Fruit fly (Drosophila melanogaster): ENCODE data around the gene Snoo.
"Not testable (repeated sequence)": the region's sequence is repeated elsewhere in the genome, so short reads cannot be mapped to it uniquely, and the experiment has no call there.

Snoo gene

DNA sequence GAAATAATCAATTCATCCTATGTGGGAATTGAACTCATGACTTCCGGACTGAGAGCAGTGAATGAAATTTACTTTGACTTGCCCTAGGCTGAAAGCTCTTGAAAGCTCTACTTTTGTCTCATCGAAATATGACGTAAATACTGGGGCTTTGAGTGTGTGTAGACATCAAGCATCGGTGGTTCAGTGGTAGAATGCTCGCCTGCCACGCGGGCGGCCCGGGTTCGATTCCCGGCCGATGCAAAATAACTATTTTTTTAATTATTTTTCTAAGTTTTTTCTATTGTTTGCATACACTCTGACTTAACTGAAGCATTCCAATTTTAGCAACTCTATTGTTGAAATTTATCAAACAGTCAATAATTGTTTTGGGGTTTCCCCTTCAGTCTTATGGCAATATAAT, 111.3 kb downstream of the Snoo start:
- TF ChIP-seq CG17801 (GFP tag; optimal IDR thresholded peaks at IDR 0.05; ENCODE audit: partially characterized antibody): no peak

DNA sequence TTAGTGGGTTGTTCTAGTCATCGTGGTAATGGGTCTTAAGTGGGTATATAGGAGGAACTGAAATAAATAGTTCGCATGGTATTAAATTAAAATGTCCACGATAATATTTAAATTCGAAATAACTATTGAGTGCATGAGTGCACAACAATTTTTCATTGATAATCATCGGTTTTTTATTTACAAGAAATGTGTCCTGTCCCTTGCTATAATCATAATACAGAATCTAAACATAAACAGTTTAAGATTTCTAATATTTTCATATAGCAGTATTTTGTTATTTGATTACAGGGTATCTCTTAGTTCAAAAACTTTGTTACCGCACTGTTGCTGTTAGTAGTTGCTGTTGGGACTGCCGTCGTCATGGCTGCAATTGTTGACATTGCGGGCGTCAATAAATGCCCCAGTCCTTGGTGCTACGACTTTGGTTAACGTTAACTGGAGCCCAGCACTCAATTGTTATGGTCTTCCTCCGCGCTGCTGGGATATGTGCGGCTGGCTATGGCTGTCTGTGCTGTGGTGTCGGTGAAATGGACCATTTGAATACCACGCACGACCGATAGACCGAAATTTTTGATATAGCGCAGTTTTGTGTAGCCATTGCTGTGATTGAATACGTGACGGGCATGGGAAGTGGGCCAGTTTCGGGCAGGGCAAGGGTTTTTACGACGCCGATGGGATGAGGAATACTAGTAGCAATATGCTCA, 112.0 kb downstream of the Snoo start:
- no peak for TF ChIP-seq CG17801 (GFP tag; optimal IDR thresholded peaks at IDR 0.05; ENCODE audit: partially characterized antibody)

DNA sequence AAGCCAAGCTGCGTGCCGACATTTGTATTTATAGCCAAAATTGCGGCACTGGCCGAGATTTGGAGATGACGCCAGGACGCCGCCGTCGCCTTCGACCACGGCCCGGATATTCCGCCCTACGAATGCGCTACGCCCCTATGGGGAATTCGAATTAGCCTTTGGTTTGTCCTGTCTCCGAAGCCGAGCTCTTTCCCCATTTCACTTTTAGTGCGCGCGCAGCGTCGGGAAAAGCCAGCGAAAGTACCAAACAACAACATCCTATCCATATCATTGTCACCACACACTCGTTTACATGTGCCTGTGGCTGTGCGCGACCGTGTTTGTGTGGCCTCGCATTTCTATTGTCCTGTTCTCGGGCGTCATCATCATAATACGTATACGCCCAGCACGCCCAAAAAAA, 112.7 kb downstream of the Snoo start, which contains the start of gene Proc:
Gene Proc, minus strand, starts transcription at position 101 of the 400 bp plus-strand sequence.
- no peak for TF ChIP-seq CG17801 (GFP tag; optimal IDR thresholded peaks at IDR 0.05; ENCODE audit: partially characterized antibody)

DNA sequence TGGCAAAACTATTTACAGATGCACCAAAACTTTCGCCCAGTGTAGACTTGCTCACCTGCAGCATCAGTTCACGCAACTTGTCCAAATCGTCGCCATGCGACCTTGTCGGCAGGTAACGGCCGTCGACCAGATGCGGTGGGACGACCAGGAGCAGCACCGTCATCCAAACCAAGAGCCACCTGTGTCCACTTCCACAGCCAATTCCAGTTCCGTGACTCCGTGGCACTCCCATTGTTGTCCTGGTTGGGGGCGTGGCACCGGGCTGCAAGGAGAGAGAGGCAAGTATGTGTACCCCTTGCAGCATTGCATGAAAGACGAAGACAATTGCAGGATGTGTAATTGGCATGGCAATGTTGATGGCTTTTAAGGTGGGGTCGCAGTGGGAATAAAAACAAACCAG, 113.8 kb downstream of the Snoo start:
- no peak for TF ChIP-seq CG17801 (GFP tag; optimal IDR thresholded peaks at IDR 0.05; ENCODE audit: partially characterized antibody)

DNA sequence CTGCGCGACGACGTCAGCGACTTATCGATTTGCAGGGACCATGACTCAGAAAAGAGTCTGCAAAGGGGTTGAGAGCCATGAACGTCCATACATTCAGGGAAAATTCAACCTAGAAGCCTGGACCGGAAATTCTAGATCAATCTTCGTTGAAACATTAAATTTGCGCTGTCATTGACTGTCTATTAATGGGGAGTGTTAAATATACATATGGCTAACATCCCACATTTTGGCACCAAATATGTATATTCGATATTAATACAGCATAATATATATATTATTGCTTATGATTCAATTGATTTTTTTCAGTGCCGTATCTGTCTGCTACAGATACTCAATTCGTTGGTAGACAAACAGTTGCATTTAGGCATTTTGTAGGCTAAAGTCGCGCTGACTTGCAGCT, 115.4 kb downstream of the Snoo start:
- TF ChIP-seq CG17801 (GFP tag; optimal IDR thresholded peaks at IDR 0.05; ENCODE audit: partially characterized antibody): no peak

DNA sequence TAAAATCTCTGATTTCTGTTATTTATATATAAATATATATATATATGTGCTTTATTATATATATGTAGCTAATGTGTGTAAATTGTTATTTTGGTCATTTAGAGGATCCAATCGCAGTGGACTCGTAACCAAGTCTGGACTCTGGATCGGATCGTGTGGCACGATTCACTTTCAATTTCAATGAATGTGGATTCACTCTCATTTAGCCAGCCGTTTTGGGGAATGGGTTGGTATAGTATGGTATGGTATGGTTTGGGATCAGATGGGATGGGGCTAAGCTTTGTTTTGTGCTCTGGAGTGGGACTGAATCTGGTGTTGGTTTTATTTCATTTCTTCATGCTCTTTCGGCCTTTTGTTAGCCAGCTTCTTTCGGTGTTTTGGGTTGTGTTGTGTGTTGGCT, 122.3 kb downstream of the Snoo start:
- TF ChIP-seq CG17801 (GFP tag; optimal IDR thresholded peaks at IDR 0.05; ENCODE audit: partially characterized antibody): no peak

DNA sequence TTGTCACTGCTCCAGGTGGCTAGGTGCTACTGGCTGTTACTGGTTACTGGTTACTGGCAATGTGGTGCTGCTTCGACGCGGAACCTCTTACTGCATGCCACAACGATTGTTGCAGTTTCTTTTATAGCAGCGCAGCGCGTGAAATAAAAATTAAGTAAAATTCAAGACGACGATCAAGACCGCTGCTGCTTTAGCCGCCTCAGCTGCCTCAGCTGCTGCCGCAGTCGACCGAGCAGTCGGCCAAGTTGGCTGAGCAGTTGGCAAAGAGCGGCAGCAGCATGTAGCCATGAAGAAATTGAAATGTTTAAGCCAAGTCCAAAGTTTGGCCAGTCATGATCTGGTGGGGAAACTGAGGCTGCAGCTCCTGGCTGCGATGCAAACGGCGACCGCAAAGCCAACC, 123.3 kb downstream of the Snoo start, which contains the start of gene TwdlE:
Gene TwdlE, minus strand, starts transcription at position 101 of the 400 bp plus-strand sequence.
- TF ChIP-seq CG17801 (GFP tag; optimal IDR thresholded peaks at IDR 0.05; ENCODE audit: partially characterized antibody): no peak

DNA sequence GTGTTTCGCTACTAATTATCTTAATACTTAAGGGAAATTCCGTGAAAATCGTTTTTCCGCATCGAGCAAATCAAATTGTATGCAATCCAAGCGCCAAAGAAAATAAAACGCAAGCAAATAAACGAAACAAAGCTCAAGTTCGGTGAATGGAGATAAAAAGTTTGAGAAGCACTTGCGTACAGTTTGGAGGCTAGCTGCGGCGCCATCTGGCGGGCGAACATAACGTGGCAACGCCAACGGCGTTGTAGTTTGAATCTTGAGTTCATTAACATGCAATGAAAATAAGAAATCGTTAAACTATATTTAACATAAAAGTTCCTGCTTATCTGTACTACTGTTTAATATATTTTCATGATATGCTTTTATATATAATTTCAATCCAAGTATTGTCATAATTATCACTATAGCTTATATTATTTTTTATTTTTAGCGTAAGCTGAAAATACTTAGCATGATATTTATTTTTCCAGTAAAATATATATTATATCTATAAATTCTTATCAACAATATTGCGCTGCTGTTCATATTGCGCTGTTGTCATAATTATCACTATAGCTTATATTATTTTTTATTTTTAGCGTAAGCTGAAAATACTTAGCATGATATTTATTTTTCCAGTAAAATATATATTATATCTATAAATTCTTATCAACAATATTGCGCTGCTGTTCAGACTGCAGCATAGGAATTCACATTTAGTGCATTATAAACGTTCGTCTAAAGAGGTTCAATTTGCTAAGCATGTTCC, 127.4 kb downstream of the Snoo start, which contains the start of gene lectin-28C:
Gene lectin-28C, plus strand, starts transcription at position 698 of the 748 bp plus-strand sequence.
- TF ChIP-seq CG17801 (GFP tag; optimal IDR thresholded peaks at IDR 0.05; ENCODE audit: partially characterized antibody): not testable (repeated sequence)

DNA sequence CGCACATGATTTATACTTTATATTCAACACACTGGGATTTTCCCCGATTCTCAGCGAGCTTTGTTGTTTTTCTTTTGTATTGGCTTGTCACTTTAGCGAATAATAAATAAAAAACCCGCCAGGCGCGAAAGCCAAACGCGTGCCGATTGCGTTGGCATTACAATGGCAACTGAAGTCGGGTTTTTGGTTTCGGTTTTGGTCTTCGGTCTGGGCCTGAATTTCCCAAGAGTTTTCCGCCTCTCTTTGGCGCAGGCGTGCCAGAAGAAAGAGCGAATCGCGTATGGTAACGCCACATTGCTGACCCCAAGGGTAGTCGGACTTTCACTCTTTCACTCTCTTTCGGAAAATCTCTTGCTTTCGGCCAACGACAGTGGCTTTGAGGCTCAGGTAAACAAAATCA, 128.9 kb downstream of the Snoo start, which contains the start of gene CG14535:
Gene CG14535, minus strand, starts transcription at position 368 of the 400 bp plus-strand sequence.
- no peak for TF ChIP-seq CG17801 (GFP tag; optimal IDR thresholded peaks at IDR 0.05; ENCODE audit: partially characterized antibody)

DNA sequence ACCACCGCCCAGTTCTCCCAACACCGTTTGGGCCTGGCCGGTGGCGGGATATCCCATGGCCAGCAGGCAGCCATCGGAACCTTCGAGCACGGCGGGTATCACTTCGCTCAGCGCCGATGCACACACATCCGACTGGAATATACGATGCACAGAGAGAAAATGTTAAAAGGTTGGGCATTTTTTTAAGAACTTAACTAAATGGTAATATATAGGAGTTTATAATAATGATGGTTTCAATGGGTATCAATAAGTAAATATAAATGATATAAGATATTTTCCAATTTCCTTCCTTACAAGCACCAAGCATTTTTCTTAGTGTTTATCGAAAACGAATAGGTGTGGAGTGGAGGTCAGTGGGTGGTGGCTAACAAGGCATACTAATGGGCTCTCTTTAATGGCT, 132.4 kb downstream of the Snoo start:
- TF ChIP-seq CG17801 (GFP tag; optimal IDR thresholded peaks at IDR 0.05; ENCODE audit: partially characterized antibody): no peak

DNA sequence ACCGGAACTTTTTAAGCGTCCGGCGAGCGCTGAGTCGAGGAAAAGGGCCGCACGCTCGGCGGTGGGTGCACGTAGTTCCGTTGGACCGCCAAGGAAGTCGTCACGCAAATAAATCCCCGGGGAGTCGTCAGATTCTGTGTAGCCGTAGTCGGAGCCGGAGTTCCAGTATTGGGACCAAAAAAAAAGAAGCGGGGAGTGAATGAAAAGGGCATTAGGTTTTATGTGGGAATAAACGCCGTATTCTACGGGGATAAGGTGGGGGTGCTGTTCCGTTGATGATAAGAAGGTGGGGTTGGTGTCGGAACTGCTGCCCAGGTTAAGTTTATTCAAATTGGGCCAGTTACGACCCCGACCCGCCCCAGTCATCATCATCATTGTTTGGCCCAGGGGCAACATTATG, 133.6 kb downstream of the Snoo start:
- TF ChIP-seq CG17801 (GFP tag; optimal IDR thresholded peaks at IDR 0.05; ENCODE audit: partially characterized antibody): no peak

DNA sequence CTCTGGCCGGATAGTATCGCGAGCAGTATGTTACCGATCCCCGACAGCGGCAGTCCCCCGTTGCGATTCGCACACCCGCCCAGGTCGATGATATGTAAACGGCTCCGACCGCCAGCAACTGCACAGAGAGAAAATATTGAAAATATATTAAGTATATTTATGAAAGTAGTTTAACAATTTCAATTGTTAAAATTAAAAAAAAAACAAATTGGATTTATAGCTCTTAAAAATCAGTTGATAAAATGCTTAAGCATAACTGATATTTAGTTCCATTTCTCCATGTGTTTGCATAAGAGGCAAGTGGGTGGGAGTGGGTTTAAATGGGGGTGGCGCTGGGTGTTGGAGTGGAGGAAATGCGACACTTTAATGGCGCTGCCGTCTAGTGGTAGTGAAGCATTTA, 134.5 kb downstream of the Snoo start:
- no peak for TF ChIP-seq CG17801 (GFP tag; optimal IDR thresholded peaks at IDR 0.05; ENCODE audit: partially characterized antibody)

DNA sequence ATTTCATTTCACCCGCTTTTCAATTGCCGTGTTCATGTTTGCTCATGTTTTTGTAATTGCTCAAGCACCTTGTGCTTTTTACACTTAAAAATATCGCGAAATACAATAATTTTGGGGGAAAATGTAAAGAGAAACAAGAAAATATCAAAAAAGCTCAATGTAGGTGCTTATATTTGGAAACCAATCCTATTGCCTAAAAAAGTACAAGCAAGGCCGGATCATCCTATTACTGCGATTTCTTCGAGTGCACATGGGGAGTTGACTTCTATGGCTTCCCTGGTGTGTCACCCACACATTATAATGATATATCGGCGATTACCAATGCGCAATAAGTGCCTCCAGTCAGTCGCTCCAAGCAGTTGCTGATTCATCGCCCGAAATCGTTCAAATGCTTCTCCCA, 142.8 kb downstream of the Snoo start:
- TF ChIP-seq CG17801 (GFP tag; optimal IDR thresholded peaks at IDR 0.05; ENCODE audit: partially characterized antibody): no peak

All from ovary, adult (tissue).